Fruit fly (Drosophila melanogaster) whole organism, embryonic: Measurements from ENCODE around the gene HP1e.

Source experiments
- Adf1 ChIP-seq: fragments of 200-800 bp; sonication (Bioruptor generic); IDR thresholded peaks from 2 replicates; pipeline ENCODE4 v1.3.6; 2022; ENCODE audit warnings: missing biosample characterization, missing genetic modification characterization
- Asciz ChIP-seq: fragments of 200-800 bp; sonication (Bioruptor generic); optimal IDR thresholded peaks from 2 replicates; lab custom pipeline; 2017; ENCODE audit warnings: missing biosample characterization, mild to moderate bottlenecking, missing genetic modification characterization, missing genetic modification reagents
- Atf3 ChIP-seq: fragments of 200-800 bp; sonication (Bioruptor generic); optimal IDR thresholded peaks from 3 replicates; lab custom pipeline; 2016; ENCODE audit warnings: missing biosample characterization, missing genetic modification characterization
- CG11247 ChIP-seq: fragments of 200-800 bp; sonication (Bioruptor generic); IDR thresholded peaks from 2 replicates; pipeline ENCODE4 v1.3.6; 2022; ENCODE audit warnings: missing biosample characterization, missing genetic modification characterization
- CG12769 ChIP-seq: fragments of 200-800 bp; sonication (Bioruptor generic); optimal IDR thresholded peaks from 2 replicates; lab custom pipeline; 2019; ENCODE audit warnings: missing biosample characterization, mild to moderate bottlenecking, missing genetic modification characterization, moderate library complexity
- CG14965 ChIP-seq: fragments of 200-800 bp; sonication (Bioruptor generic); optimal IDR thresholded peaks from 2 replicates; lab custom pipeline; 2016; ENCODE audit warnings: missing biosample characterization, missing genetic modification characterization, borderline replicate concordance
- CG1647 ChIP-seq: fragments of 200-800 bp; sonication (Bioruptor generic); optimal IDR thresholded peaks from 3 replicates; lab custom pipeline; 2016; ENCODE audit warnings: missing biosample characterization, missing genetic modification characterization
- CG16815 ChIP-seq: fragments of 200-800 bp; sonication (Bioruptor generic); optimal IDR thresholded peaks from 3 replicates; lab custom pipeline; 2017; ENCODE audit warnings: missing biosample characterization, mild to moderate bottlenecking, missing genetic modification characterization
- CG17568 ChIP-seq: fragments of 200-800 bp; sonication (Bioruptor generic); optimal IDR thresholded peaks from 2 replicates; lab custom pipeline; 2018; ENCODE audit warnings: missing biosample characterization, mild to moderate bottlenecking, missing genetic modification characterization, moderate library complexity
- CG18764 ChIP-seq: fragments of 200-800 bp; sonication (Bioruptor generic); optimal IDR thresholded peaks from 3 replicates; lab custom pipeline; 2016; ENCODE audit warnings: missing biosample characterization, missing genetic modification characterization
- CG4328 ChIP-seq: fragments of 200-800 bp; sonication (Bioruptor generic); optimal IDR thresholded peaks from 3 replicates; lab custom pipeline; 2017; ENCODE audit warnings: missing biosample characterization, missing genetic modification reagents, missing genetic modification characterization
- CG4424 ChIP-seq: fragments of 200-800 bp; sonication (Bioruptor generic); optimal IDR thresholded peaks from 3 replicates; lab custom pipeline; 2016; ENCODE audit warnings: missing biosample characterization, missing genetic modification characterization
- CG4854 ChIP-seq: fragments of 200-800 bp; sonication (Bioruptor generic); optimal IDR thresholded peaks from 2 replicates; lab custom pipeline; 2016; ENCODE audit warnings: missing biosample characterization, missing genetic modification characterization, inconsistent platforms
- CG6254 ChIP-seq: fragments of 200-800 bp; sonication (Bioruptor generic); optimal IDR thresholded peaks from 3 replicates; lab custom pipeline; 2017; ENCODE audit warnings: mild to moderate bottlenecking, missing biosample characterization, missing genetic modification reagents, missing genetic modification characterization
- CG6654 ChIP-seq: fragments of 200-800 bp; sonication (Bioruptor generic); optimal IDR thresholded peaks from 2 replicates; lab custom pipeline; 2017; ENCODE audit warnings: missing biosample characterization, mild to moderate bottlenecking, missing genetic modification characterization
- CG7839 ChIP-seq: fragments of 200-800 bp; sonication (Bioruptor generic); optimal IDR thresholded peaks from 3 replicates; lab custom pipeline; 2018; ENCODE audit warnings: missing biosample characterization, mild to moderate bottlenecking, missing genetic modification characterization, moderate library complexity
- D19A ChIP-seq: fragments of 200-800 bp; optimal IDR thresholded peaks from 3 replicates; lab custom pipeline; 2019; ENCODE audit warnings: missing biosample characterization, mild to moderate bottlenecking, missing genetic modification characterization, moderate library complexity
- Dip2 ChIP-seq: fragments of 200-800 bp; sonication (Bioruptor generic); IDR thresholded peaks from 2 replicates; pipeline ENCODE4 v1.3.6; 2022; ENCODE audit warnings: missing biosample characterization, missing genetic modification characterization
- Ets97D ChIP-seq: fragments of 200-800 bp; sonication (Bioruptor generic); optimal IDR thresholded peaks from 3 replicates; lab custom pipeline; 2016; ENCODE audit warnings: missing biosample characterization, missing genetic modification characterization
- Fer1 ChIP-seq: fragments of 200-800 bp; sonication (Bioruptor generic); optimal IDR thresholded peaks from 2 replicates; lab custom pipeline; 2017; ENCODE audit warnings: missing biosample characterization, mild to moderate bottlenecking, missing genetic modification characterization
- Fer3 ChIP-seq: fragments of 200-800 bp; sonication (Bioruptor generic); optimal IDR thresholded peaks from 2 replicates; lab custom pipeline; 2018; ENCODE audit warnings: missing biosample characterization, mild to moderate bottlenecking, missing genetic modification characterization, moderate library complexity
- HLH3B ChIP-seq: fragments of 200-800 bp; sonication (Bioruptor generic); IDR thresholded peaks from 2 replicates; pipeline ENCODE4 v1.3.6; 2022; ENCODE audit warnings: missing biosample characterization, missing genetic modification characterization
- HmgZ ChIP-seq: fragments of 200-800 bp; sonication (Bioruptor generic); optimal IDR thresholded peaks from 2 replicates; lab custom pipeline; 2018; ENCODE audit warnings: missing biosample characterization, mild to moderate bottlenecking, missing genetic modification characterization
- Hmx ChIP-seq: fragments of 200-800 bp; sonication (Bioruptor generic); optimal IDR thresholded peaks from 2 replicates; lab custom pipeline; 2016; ENCODE audit warnings: missing biosample characterization, missing genetic modification characterization
- Hsf ChIP-seq: fragments of 200-800 bp; sonication (Bioruptor generic); optimal IDR thresholded peaks from 3 replicates; lab custom pipeline; 2016; ENCODE audit warnings: missing biosample characterization, missing genetic modification characterization
- Optix ChIP-seq: fragments of 200-800 bp; sonication (Bioruptor generic); IDR thresholded peaks from 3 replicates; pipeline ENCODE4 v1.3.6; 2022; ENCODE audit warnings: missing biosample characterization, missing genetic modification characterization
- Sox102F ChIP-seq: fragments of 200-800 bp; sonication (Bioruptor generic); optimal IDR thresholded peaks from 2 replicates; lab custom pipeline; 2018; ENCODE audit warnings: missing biosample characterization, mild to moderate bottlenecking, missing genetic modification characterization, moderate library complexity
- Sry-β ChIP-seq: fragments of 200-800 bp; sonication (Bioruptor generic); optimal IDR thresholded peaks from 2 replicates; lab custom pipeline; 2018; ENCODE audit warnings: missing biosample characterization, mild to moderate bottlenecking, missing genetic modification characterization, moderate library complexity
- YL-1 ChIP-seq: fragments of 200-800 bp; sonication (Bioruptor generic); optimal IDR thresholded peaks from 3 replicates; lab custom pipeline; 2017; ENCODE audit warnings: missing biosample characterization, mild to moderate bottlenecking, missing genetic modification characterization
- ab ChIP-seq: fragments of 200-800 bp; sonication (Bioruptor generic); optimal IDR thresholded peaks from 2 replicates; lab custom pipeline; 2016; ENCODE audit warnings: missing biosample characterization, missing genetic modification characterization
- ap ChIP-seq: fragments of 200-800 bp; sonication (Bioruptor generic); IDR thresholded peaks from 2 replicates; pipeline ENCODE4 v1.3.6; 2022; ENCODE audit warnings: missing biosample characterization, missing genetic modification characterization
- ara ChIP-seq: fragments of 200-800 bp; sonication (Bioruptor generic); IDR thresholded peaks from 2 replicates; pipeline ENCODE4 v1.3.6; 2022; ENCODE audit warnings: missing biosample characterization, missing genetic modification characterization
- ato ChIP-seq: fragments of 200-800 bp; sonication (Bioruptor generic); IDR thresholded peaks from 2 replicates; pipeline ENCODE4 v1.3.6; 2022; ENCODE audit warnings: missing biosample characterization, missing genetic modification characterization; ENCODE audit not compliant: partially characterized antibody
- bab2 ChIP-seq: fragments of 200-800 bp; sonication (Bioruptor generic); optimal IDR thresholded peaks from 2 replicates; lab custom pipeline; 2016; ENCODE audit warnings: missing biosample characterization, missing genetic modification characterization
- bcd ChIP-seq: fragments of 200-800 bp; sonication (Bioruptor generic); optimal IDR thresholded peaks from 2 replicates; lab custom pipeline; 2017; ENCODE audit warnings: missing biosample characterization, mild to moderate bottlenecking, missing genetic modification characterization
- br ChIP-seq: fragments of >200 bp; optimal IDR thresholded peaks from 2 replicates; lab custom pipeline; 2017
- corto ChIP-seq: fragments of 200-800 bp; sonication (Bioruptor generic); optimal IDR thresholded peaks from 2 replicates; lab custom pipeline; 2016; ENCODE audit warnings: missing biosample characterization, mild to moderate bottlenecking, missing genetic modification characterization, moderate library complexity
- crc ChIP-seq: fragments of 200-800 bp; sonication (Bioruptor generic); optimal IDR thresholded peaks from 2 replicates; lab custom pipeline; 2016; ENCODE audit warnings: missing biosample characterization, missing genetic modification characterization
- disco-r ChIP-seq: fragments of 200-800 bp; sonication (Bioruptor generic); optimal IDR thresholded peaks from 2 replicates; lab custom pipeline; 2016; ENCODE audit warnings: missing biosample characterization, missing genetic modification characterization
- eyg ChIP-seq: fragments of 200-800 bp; sonication (Bioruptor generic); optimal IDR thresholded peaks from 3 replicates; lab custom pipeline; 2016; ENCODE audit warnings: missing biosample characterization, missing genetic modification characterization
- fd3F ChIP-seq: fragments of 200-800 bp; sonication (Bioruptor generic); optimal IDR thresholded peaks from 2 replicates; lab custom pipeline; 2018; ENCODE audit warnings: missing biosample characterization, mild to moderate bottlenecking, missing genetic modification characterization, moderate library complexity
- grn ChIP-seq: fragments of 200-800 bp; sonication (Bioruptor generic); optimal IDR thresholded peaks from 3 replicates; lab custom pipeline; 2017; ENCODE audit warnings: missing biosample characterization, missing genetic modification characterization
- hth ChIP-seq: fragments of >200 bp; optimal IDR thresholded peaks from 2 replicates; lab custom pipeline; 2017; ENCODE audit warnings: inconsistent platforms
- kay ChIP-seq: fragments of 200-800 bp; sonication (Bioruptor generic); optimal IDR thresholded peaks from 2 replicates; lab custom pipeline; 2016; ENCODE audit warnings: missing biosample characterization, missing genetic modification characterization
- kni ChIP-seq: fragments of 200-800 bp; sonication (Bioruptor generic); optimal IDR thresholded peaks from 3 replicates; lab custom pipeline; 2017; ENCODE audit warnings: mild to moderate bottlenecking, missing biosample characterization, missing genetic modification reagents, missing genetic modification characterization
- lola ChIP-seq, 3 experiments: fragments of >200 bp in 2 of 3; fragments of 200-800 bp in 1 of 3; sonication (Bioruptor generic) in 1 of 3; optimal IDR thresholded peaks; 2 replicates each; lab custom pipeline; 2017 to 2019; ENCODE audit warnings: missing biosample characterization in 3 of 3, missing genetic modification characterization in 3 of 3, mild to moderate bottlenecking in 1 of 3, moderate library complexity in 1 of 3
- ranshi ChIP-seq: fragments of 200-800 bp; sonication (Bioruptor generic); IDR thresholded peaks from 2 replicates; pipeline ENCODE4 v1.3.6; 2022; ENCODE audit warnings: missing biosample characterization, missing genetic modification characterization
- ssp ChIP-seq: fragments of 200-800 bp; sonication (Bioruptor generic); IDR thresholded peaks from 2 replicates; pipeline ENCODE4 v1.3.6; 2022; ENCODE audit warnings: missing biosample characterization, missing genetic modification characterization
- vnd ChIP-seq: fragments of 200-800 bp; sonication (Bioruptor generic); IDR thresholded peaks from 3 replicates; pipeline ENCODE4 v1.3.6; 2022; ENCODE audit warnings: missing biosample characterization, missing genetic modification characterization; ENCODE audit not compliant: partially characterized antibody

HP1e gene

dm6 chr3R:9341189-9342012 lies 19.8 kb downstream of the HP1e start (continued):
- TF ChIP-seq ranshi (GFP tag; lab: Robert Waterston, UW) (peak; percentile 41; the same call in 1 of the 2 replicates), CG6254 (GFP tag; lab: Kevin White, UChicago) (peak; percentile 56), Adf1 (GFP tag; lab: Robert Waterston, UW) (peak; percentile 42; the same call in 1 of the 2 replicates), HmgZ (tag; lab: Kevin White, UChicago) (peak; percentile 79), CG12769 (tag; lab: Kevin White, UChicago) (peak; percentile 75), fd3F (GFP tag; lab: Kevin White, UChicago) (peak; percentile 55), CG4854 (GFP tag; lab: Kevin White, UChicago) (peak; percentile 59), YL-1 (GFP tag; lab: Kevin White, UChicago) (no peak), CG4424 (GFP tag; lab: Kevin White, UChicago) (peak; percentile 79), hth (no peak), Sox102F (GFP tag; lab: Kevin White, UChicago) (peak; percentile 64), Atf3 (peak; percentile 34), CG1647 (GFP tag; lab: Kevin White, UChicago) (no peak), crc (peak; percentile 6), corto (GFP tag; lab: Kevin White, UChicago) (peak; percentile 89), disco-r (GFP tag; lab: Kevin White, UChicago) (no peak), vnd (GFP tag; lab: Robert Waterston, UW) (peak; percentile 92), ap (GFP tag; lab: Robert Waterston, UW) (no peak), lola (GFP tag; optimal IDR thresholded peaks at IDR 0.05; lab: Kevin White, UChicago) (peak in 1 of 3 experiments; percentile 74), ssp (GFP tag; lab: Robert Waterston, UW) (no peak), Ets97D (GFP tag; lab: Kevin White, UChicago) (peak; percentile 47), D19A (tag; lab: Kevin White, UChicago) (peak; percentile 68), Asciz (GFP tag; lab: Kevin White, UChicago) (peak; percentile 55), ab (GFP tag; lab: Kevin White, UChicago) (no peak), CG11247 (GFP tag; lab: Robert Waterston, UW) (peak; percentile 46; the same call in 1 of the 2 replicates), CG14965 (GFP tag; lab: Kevin White, UChicago) (no peak), HLH3B (peak; percentile 56; the same call in 1 of the 2 replicates), Hsf (GFP tag; lab: Kevin White, UChicago) (peak; percentile 70), br (lab: Kevin White, UChicago) (no peak), Hmx (GFP tag; lab: Kevin White, UChicago) (peak; percentile 68), Optix (GFP tag; lab: Robert Waterston, UW) (no peak), CG16815 (peak; percentile 23), Fer1 (peak; percentile 91), CG7839 (tag; lab: Kevin White, UChicago) (peak; percentile 85), CG6654 (GFP tag; lab: Kevin White, UChicago) (no peak), CG4328 (GFP tag; lab: Kevin White, UChicago) (peak; percentile 83), CG17568 (GFP tag; lab: Kevin White, UChicago) (peak; percentile 40), grn (GFP tag; lab: Kevin White, UChicago) (peak; percentile 15), Dip2 (GFP tag; lab: Robert Waterston, UW) (no peak), bcd (GFP tag; lab: Kevin White, UChicago) (peak; percentile 60), ara (GFP tag; lab: Robert Waterston, UW) (peak; percentile 72), Fer3 (peak; percentile 80), Sry-β (GFP tag; lab: Kevin White, UChicago) (peak; percentile 25), kay (GFP tag; lab: Kevin White, UChicago) (peak; percentile 66), kni (GFP tag; lab: Kevin White, UChicago) (peak; percentile 56), ato (GFP tag; lab: Robert Waterston, UW) (0 out of 2 replicates have a peak, but pooled peaks have one; percentile 18), CG18764 (peak; percentile 31), bab2 (GFP tag; lab: Kevin White, UChicago) (peak; percentile 31), eyg (GFP tag; lab: Kevin White, UChicago) (no peak)
